Fruit fly (Drosophila melanogaster) whole organism, embryonic: ENCODE results near the gene uncNacbeta.

Source experiments
- BEAF-32 ChIP-seq: fragments of 200-800 bp; sonication (Bioruptor generic); optimal IDR thresholded peaks from 3 replicates; lab custom pipeline; 2017; ENCODE audit warnings: missing biosample characterization, missing genetic modification characterization, mild to moderate bottlenecking, moderate library complexity, missing genetic modification reagents
- CG10543 ChIP-seq: fragments of 200-800 bp; sonication (Bioruptor generic); optimal IDR thresholded peaks from 3 replicates; lab custom pipeline; 2017; ENCODE audit warnings: missing biosample characterization, mild to moderate bottlenecking, missing genetic modification characterization, moderate library complexity
- CG10654 ChIP-seq: fragments of 200-800 bp; sonication (Bioruptor generic); optimal IDR thresholded peaks from 2 replicates; lab custom pipeline; 2016; ENCODE audit warnings: missing biosample characterization, missing genetic modification characterization
- CG10979 ChIP-seq: fragments of 200-800 bp; sonication (Bioruptor generic); optimal IDR thresholded peaks from 2 replicates; lab custom pipeline; 2018; ENCODE audit warnings: missing biosample characterization, mild to moderate bottlenecking, missing genetic modification characterization, moderate library complexity
- CG11456 ChIP-seq: fragments of 200-800 bp; sonication (Bioruptor generic); IDR thresholded peaks from 3 replicates; pipeline ENCODE4 v1.3.6; 2022; ENCODE audit warnings: missing biosample characterization, missing genetic modification characterization
- CG11723 ChIP-seq: fragments of 200-800 bp; sonication (Bioruptor generic); optimal IDR thresholded peaks from 2 replicates; lab custom pipeline; 2017; ENCODE audit warnings: missing biosample characterization, mild to moderate bottlenecking, missing genetic modification characterization
- CG15479 ChIP-seq: fragments of 200-800 bp; sonication (Bioruptor generic); optimal IDR thresholded peaks from 3 replicates; lab custom pipeline; 2019; ENCODE audit warnings: missing biosample characterization, mild to moderate bottlenecking, missing genetic modification characterization, moderate library complexity
- CG1647 ChIP-seq: fragments of 200-800 bp; sonication (Bioruptor generic); optimal IDR thresholded peaks from 3 replicates; lab custom pipeline; 2016; ENCODE audit warnings: missing biosample characterization, missing genetic modification characterization
- CG16863 ChIP-seq: fragments of 200-800 bp; sonication (Bioruptor generic); optimal IDR thresholded peaks from 3 replicates; lab custom pipeline; 2016; ENCODE audit warnings: missing biosample characterization, missing genetic modification characterization
- CG1832 ChIP-seq: fragments of 200-800 bp; sonication (Bioruptor generic); optimal IDR thresholded peaks from 2 replicates; lab custom pipeline; 2017; ENCODE audit warnings: missing biosample characterization, mild to moderate bottlenecking, missing genetic modification characterization, inconsistent platforms
- CG34422 ChIP-seq: fragments of 200-800 bp; sonication (Bioruptor generic); IDR thresholded peaks from 3 replicates; pipeline ENCODE4 v1.3.6; 2022; ENCODE audit warnings: missing biosample characterization, missing genetic modification characterization
- CG3726 ChIP-seq: fragments of 200-800 bp; sonication (Bioruptor generic); IDR thresholded peaks from 3 replicates; pipeline ENCODE4, ENCODE4 v1.3.6; 2022; ENCODE audit warnings: missing biosample characterization, missing genetic modification characterization
- CG4282 ChIP-seq: fragments of 200-800 bp; sonication (Bioruptor generic); optimal IDR thresholded peaks from 2 replicates; lab custom pipeline; 2016; ENCODE audit warnings: missing biosample characterization, missing genetic modification characterization
- CG43689 ChIP-seq: fragments of 200-800 bp; sonication (Bioruptor generic); IDR thresholded peaks from 2 replicates; pipeline ENCODE4 v1.3.6; 2022; ENCODE audit warnings: missing biosample characterization, missing genetic modification characterization
- CG4424 ChIP-seq: fragments of 200-800 bp; sonication (Bioruptor generic); optimal IDR thresholded peaks from 3 replicates; lab custom pipeline; 2016; ENCODE audit warnings: missing biosample characterization, missing genetic modification characterization
- CG8359 ChIP-seq: fragments of 200-800 bp; sonication (Bioruptor generic); optimal IDR thresholded peaks from 2 replicates; lab custom pipeline; 2017; ENCODE audit warnings: missing biosample characterization, mild to moderate bottlenecking, missing genetic modification characterization, borderline replicate concordance
- CG8388 ChIP-seq: fragments of 200-800 bp; sonication (Bioruptor generic); optimal IDR thresholded peaks from 2 replicates; lab custom pipeline; 2019; ENCODE audit warnings: missing biosample characterization, mild to moderate bottlenecking, missing genetic modification characterization, moderate library complexity
- CG8765 ChIP-seq: fragments of 200-800 bp; sonication (Bioruptor generic); IDR thresholded peaks from 2 replicates; pipeline ENCODE4 v1.3.6; 2022; ENCODE audit warnings: missing biosample characterization, missing genetic modification characterization
- CG8924 ChIP-seq: fragments of 200-800 bp; optimal IDR thresholded peaks from 3 replicates; lab custom pipeline; 2019; ENCODE audit warnings: missing biosample characterization, mild to moderate bottlenecking, missing genetic modification characterization, moderate library complexity
- CG8944 ChIP-seq: fragments of 200-800 bp; sonication (Bioruptor generic); optimal IDR thresholded peaks from 3 replicates; lab custom pipeline; 2016; ENCODE audit warnings: missing biosample characterization, missing genetic modification characterization
- CG9727 ChIP-seq: fragments of 200-800 bp; sonication (Bioruptor generic); optimal IDR thresholded peaks from 3 replicates; lab custom pipeline; 2017; ENCODE audit warnings: missing biosample characterization, mild to moderate bottlenecking, missing genetic modification characterization
- CrebB ChIP-seq: fragments of 200-800 bp; sonication (Bioruptor generic); optimal IDR thresholded peaks from 3 replicates; lab custom pipeline; 2018; ENCODE audit warnings: missing biosample characterization, mild to moderate bottlenecking, missing genetic modification characterization
- Dip2 ChIP-seq: fragments of 200-800 bp; sonication (Bioruptor generic); IDR thresholded peaks from 2 replicates; pipeline ENCODE4 v1.3.6; 2022; ENCODE audit warnings: missing biosample characterization, missing genetic modification characterization
- Dp ChIP-seq: fragments of 200-800 bp; sonication (Bioruptor generic); optimal IDR thresholded peaks from 2 replicates; lab custom pipeline; 2018; ENCODE audit warnings: missing biosample characterization, mild to moderate bottlenecking, missing genetic modification characterization, moderate library complexity
- Dref ChIP-seq: fragments of 200-800 bp; sonication (Bioruptor generic); IDR thresholded peaks from 2 replicates; pipeline ENCODE4 v1.3.6; 2022; ENCODE audit warnings: missing biosample characterization, missing genetic modification characterization
- Fer3 ChIP-seq: fragments of 200-800 bp; sonication (Bioruptor generic); optimal IDR thresholded peaks from 2 replicates; lab custom pipeline; 2018; ENCODE audit warnings: missing biosample characterization, mild to moderate bottlenecking, missing genetic modification characterization, moderate library complexity
- Gug ChIP-seq: fragments of 200-800 bp; sonication (Bioruptor generic); IDR thresholded peaks from 4 replicates; pipeline ENCODE4 v1.3.6; 2022; ENCODE audit warnings: missing biosample characterization, missing genetic modification characterization
- H15 ChIP-seq: fragments of 200-800 bp; sonication (Bioruptor generic); IDR thresholded peaks from 3 replicates; pipeline ENCODE4 v1.3.6; 2022; ENCODE audit warnings: missing biosample characterization, missing genetic modification characterization
- H2.0 ChIP-seq: fragments of 200-800 bp; sonication (Bioruptor generic); IDR thresholded peaks from 2 replicates; pipeline ENCODE4 v1.3.6; 2022; ENCODE audit warnings: missing biosample characterization, missing genetic modification characterization
- Meics ChIP-seq: fragments of 200-800 bp; sonication (Bioruptor generic); optimal IDR thresholded peaks from 2 replicates; lab custom pipeline; 2017; ENCODE audit warnings: missing biosample characterization, mild to moderate bottlenecking, missing genetic modification characterization
- NFAT ChIP-seq: fragments of 200-800 bp; sonication (Bioruptor generic); IDR thresholded peaks from 2 replicates; pipeline ENCODE4 v1.3.6; 2022; ENCODE audit warnings: missing biosample characterization, missing genetic modification characterization
- NK7.1 ChIP-seq: fragments of 200-800 bp; sonication (Bioruptor generic); optimal IDR thresholded peaks from 3 replicates; lab custom pipeline; 2016; ENCODE audit warnings: missing biosample characterization, missing genetic modification characterization
- NfI ChIP-seq: fragments of 200-800 bp; sonication (Bioruptor generic); optimal IDR thresholded peaks from 3 replicates; lab custom pipeline; 2018; ENCODE audit warnings: missing biosample characterization, mild to moderate bottlenecking, missing genetic modification characterization, moderate library complexity
- PHDP ChIP-seq: fragments of 200-800 bp; sonication (Bioruptor generic); optimal IDR thresholded peaks from 3 replicates; lab custom pipeline; 2018; ENCODE audit warnings: missing biosample characterization, mild to moderate bottlenecking, missing genetic modification characterization, moderate library complexity
- Poxn ChIP-seq: fragments of 200-800 bp; sonication (Bioruptor generic); IDR thresholded peaks from 2 replicates; pipeline ENCODE4 v1.3.6; 2022; ENCODE audit warnings: missing biosample characterization, missing genetic modification characterization
- bcd ChIP-seq: fragments of 200-800 bp; sonication (Bioruptor generic); optimal IDR thresholded peaks from 2 replicates; lab custom pipeline; 2017; ENCODE audit warnings: missing biosample characterization, mild to moderate bottlenecking, missing genetic modification characterization
- cad ChIP-seq: fragments of >200 bp; optimal IDR thresholded peaks from 2 replicates; lab custom pipeline; 2017; ENCODE audit warnings: missing biosample characterization, missing genetic modification characterization
- cg ChIP-seq: fragments of 200-800 bp; sonication (Bioruptor generic); optimal IDR thresholded peaks from 3 replicates; lab custom pipeline; 2019; ENCODE audit warnings: missing biosample characterization, mild to moderate bottlenecking, missing genetic modification characterization, moderate library complexity
- chinmo ChIP-seq: fragments of 200-800 bp; sonication (Bioruptor generic); IDR thresholded peaks from 4 replicates; pipeline ENCODE4 v1.3.6; 2022; ENCODE audit warnings: missing biosample characterization, missing genetic modification characterization; ENCODE audit not compliant: partially characterized antibody
- ci ChIP-seq: fragments of 200-800 bp; sonication (Bioruptor generic); IDR thresholded peaks from 3 replicates; pipeline ENCODE4 v1.3.6; 2022; ENCODE audit warnings: missing biosample characterization, missing genetic modification characterization
- dmrt99B ChIP-seq: fragments of 200-800 bp; sonication (Bioruptor generic); optimal IDR thresholded peaks from 2 replicates; lab custom pipeline; 2018; ENCODE audit warnings: missing biosample characterization, mild to moderate bottlenecking, missing genetic modification characterization, moderate library complexity
- dysf ChIP-seq: fragments of 200-800 bp; sonication (Bioruptor generic); IDR thresholded peaks from 3 replicates; pipeline ENCODE4 v1.3.6; 2022; ENCODE audit warnings: missing biosample characterization, missing genetic modification characterization
- gcm ChIP-seq: fragments of 200-800 bp; sonication (Bioruptor generic); optimal IDR thresholded peaks from 2 replicates; lab custom pipeline; 2019; ENCODE audit warnings: missing biosample characterization, mild to moderate bottlenecking, missing genetic modification characterization, moderate library complexity
- gsb-n ChIP-seq: fragments of 200-800 bp; sonication (Bioruptor generic); optimal IDR thresholded peaks from 3 replicates; lab custom pipeline; 2018; ENCODE audit warnings: missing biosample characterization, mild to moderate bottlenecking, missing genetic modification characterization
- lola ChIP-seq, 3 experiments: fragments of >200 bp in 2 of 3; fragments of 200-800 bp in 1 of 3; sonication (Bioruptor generic) in 1 of 3; optimal IDR thresholded peaks; 2 replicates each; lab custom pipeline; 2017 to 2019; ENCODE audit warnings: missing biosample characterization in 3 of 3, missing genetic modification characterization in 3 of 3, mild to moderate bottlenecking in 1 of 3, moderate library complexity in 1 of 3
- nau ChIP-seq: fragments of 200-800 bp; sonication (Bioruptor generic); optimal IDR thresholded peaks from 3 replicates; lab custom pipeline; 2017; ENCODE audit warnings: missing biosample characterization, mild to moderate bottlenecking, missing genetic modification characterization, missing genetic modification reagents
- p53 ChIP-seq: fragments of 200-800 bp; sonication (Bioruptor generic); optimal IDR thresholded peaks from 2 replicates; lab custom pipeline; 2016; ENCODE audit warnings: missing biosample characterization, missing genetic modification characterization
- pzg ChIP-seq: fragments of 200-800 bp; sonication (Bioruptor generic); optimal IDR thresholded peaks from 3 replicates; lab custom pipeline; 2018; ENCODE audit warnings: missing biosample characterization, mild to moderate bottlenecking, missing genetic modification characterization, moderate library complexity
- ttk ChIP-seq: fragments of 200-800 bp; sonication (Bioruptor generic); IDR thresholded peaks from 2 replicates; pipeline ENCODE4 v2.1.2; 2022; ENCODE audit warnings: missing biosample characterization, missing genetic modification characterization
- tup ChIP-seq: fragments of 200-800 bp; sonication (Bioruptor generic); optimal IDR thresholded peaks from 2 replicates; lab custom pipeline; 2016; ENCODE audit warnings: missing biosample characterization, mild to moderate bottlenecking, missing genetic modification characterization, moderate library complexity
- vvl ChIP-seq: fragments of 200-800 bp; sonication (Bioruptor generic); IDR thresholded peaks from 2 replicates; pipeline ENCODE4 v1.3.6; 2022; ENCODE audit warnings: missing biosample characterization, missing genetic modification characterization
- z ChIP-seq: fragments of 200-800 bp; sonication (Bioruptor generic); IDR thresholded peaks from 3 replicates; pipeline ENCODE4 v1.3.6; 2022; ENCODE audit warnings: missing biosample characterization, missing genetic modification characterization

uncNacbeta gene

dm6 chr2L:559311-559710 lies 4.3 kb downstream of the uncNacbeta start, which contains the start of gene Tspo (continued):
- TF ChIP-seq bcd = no peak
- TF ChIP-seq H15 (GFP tag; lab: Robert Waterston, UW) = no peak
- peak; percentile 19; the same call in 1 of the 2 replicates for TF ChIP-seq Dref
- no peak for TF ChIP-seq CG8924
- no peak for TF ChIP-seq CG9727
- peak; percentile 81; the same call in 1 of the 4 replicates for TF ChIP-seq chinmo (GFP tag; lab: Robert Waterston, UW)
- TF ChIP-seq Fer3 = no peak
- TF ChIP-seq CG43689 (GFP tag; lab: Robert Waterston, UW) = no peak
- no peak for TF ChIP-seq CG11456 (GFP tag; lab: Robert Waterston, UW)
- no peak for TF ChIP-seq z (GFP tag; lab: Robert Waterston, UW)
- TF ChIP-seq H2.0 (GFP tag; lab: Robert Waterston, UW) = no peak
- TF ChIP-seq CG10654 = no peak
- TF ChIP-seq gcm (GFP tag; lab: Kevin White, UChicago) = no peak
- no peak for TF ChIP-seq Dp (GFP tag; lab: Kevin White, UChicago)
- TF ChIP-seq Meics (GFP tag; lab: Kevin White, UChicago) = no peak
- TF ChIP-seq NfI = no peak
- TF ChIP-seq gsb-n (tag; lab: Kevin White, UChicago) = no peak
- TF ChIP-seq CG8765 (GFP tag; lab: Robert Waterston, UW) = no peak
- no peak for TF ChIP-seq CG15479
- TF ChIP-seq dysf = no peak
- TF ChIP-seq BEAF-32 (GFP tag; lab: Kevin White, UChicago) = no peak
- TF ChIP-seq cad (GFP tag; lab: Kevin White, UChicago) = no peak
- no peak for TF ChIP-seq NK7.1
- TF ChIP-seq CG1647 (GFP tag; lab: Kevin White, UChicago) = no peak
- no peak for TF ChIP-seq CG16863 (GFP tag; lab: Kevin White, UChicago)
- TF ChIP-seq NFAT (GFP tag; lab: Robert Waterston, UW) = no peak
- TF ChIP-seq CG11723 (GFP tag; lab: Kevin White, UChicago) = no peak
- TF ChIP-seq CG4282 (GFP tag; lab: Kevin White, UChicago) = no peak
- TF ChIP-seq CG8388 (GFP tag; lab: Kevin White, UChicago) = peak; percentile 45
- TF ChIP-seq Poxn (GFP tag; lab: Robert Waterston, UW) = no peak
- no peak for TF ChIP-seq Gug (GFP tag; lab: Robert Waterston, UW)
- no peak for TF ChIP-seq PHDP (tag; lab: Kevin White, UChicago)
- peak; percentile 24 for TF ChIP-seq pzg (GFP tag; lab: Kevin White, UChicago)
- peak; percentile 88 for TF ChIP-seq cg
- no peak for TF ChIP-seq CG8944 (GFP tag; lab: Kevin White, UChicago)
- no peak for TF ChIP-seq vvl
- TF ChIP-seq CG10543 = peak; percentile 34
- TF ChIP-seq ci (GFP tag; lab: Robert Waterston, UW) = peak; percentile 19; the same call in 1 of the 3 replicates
- no peak for TF ChIP-seq tup
- TF ChIP-seq Dip2 (GFP tag; lab: Robert Waterston, UW) = no peak
- TF ChIP-seq CG10979 (tag; lab: Kevin White, UChicago) = no peak
- TF ChIP-seq ttk (GFP tag; lab: Robert Waterston, UW) = no peak
- TF ChIP-seq CG8359 = no peak
- TF ChIP-seq p53 = no peak
- no peak for TF ChIP-seq CG1832 (GFP tag; lab: Kevin White, UChicago)
- TF ChIP-seq lola (GFP tag; optimal IDR thresholded peaks at IDR 0.05; lab: Kevin White, UChicago) = no peak
- TF ChIP-seq CG34422 = peak; percentile 13; the same call in 1 of the 3 replicates
- no peak for TF ChIP-seq dmrt99B (tag; lab: Kevin White, UChicago)
- no peak for TF ChIP-seq CG3726 (GFP tag; lab: Robert Waterston, UW)
- TF ChIP-seq CrebB (tag; lab: Kevin White, UChicago) = no peak
- TF ChIP-seq CG4424 = no peak
- TF ChIP-seq nau (GFP tag; lab: Kevin White, UChicago) = no peak
